Fruit fly (Drosophila melanogaster) S2 (cell line): ENCODE data around the gene Esp.

Source experiments
- CG8478 ChIP-seq: fragments of >200 bp; optimal IDR thresholded peaks from 2 replicates; lab custom pipeline; 2018
- CTCF ChIP-seq, 2 experiments: fragments of >200 bp; optimal IDR thresholded peaks; 2 replicates each; lab custom pipeline; 2018

The Esp gene

dm6 chr3R:24894419-24895206 lies 52.9 kb downstream of the Esp start, which contains the start of the genes CG31121 and CG11069:
TSS of gene CG31121 (minus strand) at chr3R:24894605.
TSS of gene CG11069 (plus strand) at chr3R:24894742.
- no peak for TF ChIP-seq CG8478 (lab: Kevin White, UChicago)
- TF ChIP-seq CTCF (optimal IDR thresholded peaks at IDR 0.05; lab: Kevin White, UChicago): no peak
